Worm (Caenorhabditis elegans) whole organism, L4 larva: ENCODE results near the gene scl-1.

Experiments used
- F44E2.7 ChIP-seq: fragments of 200-800 bp; sonication (Bioruptor generic); IDR thresholded peaks from 2 replicates; pipeline ENCODE4 v2.1.2; 2022; ENCODE audit warnings: missing genetic modification characterization, missing compliant biosample characterization
- ces-1 ChIP-seq: fragments of 150-350 bp; sonication (generic microtip); optimal IDR thresholded peaks from 4 replicates; lab custom pipeline; 2014; ENCODE audit warnings: missing biosample characterization, missing genetic modification reagents, missing genetic modification characterization
- cey-2 ChIP-seq: sonication (generic microtip); optimal IDR thresholded peaks from 3 replicates; lab custom pipeline; 2017; ENCODE audit warnings: missing genetic modification characterization, mild to moderate bottlenecking, missing compliant biosample characterization, antibody characterized with exemption, borderline replicate concordance; ENCODE audit not compliant: insufficient read depth
- duxl-1 ChIP-seq: sonication (generic microtip); optimal IDR thresholded peaks from 2 replicates; lab custom pipeline; 2016; ENCODE audit warnings: mild to moderate bottlenecking, missing genetic modification characterization, moderate library complexity, missing compliant biosample characterization; ENCODE audit not compliant: poor library complexity
- lin-15B ChIP-seq: fragments of 150-350 bp; sonication (generic microtip); optimal IDR thresholded peaks from 3 replicates; lab custom pipeline; 2014; ENCODE audit warnings: missing biosample characterization, missing genetic modification characterization
- lin-39 ChIP-seq: fragments of 150-350 bp; optimal IDR thresholded peaks from 2 replicates; lab custom pipeline; 2014; ENCODE audit warnings: missing biosample characterization, missing genetic modification reagents, missing genetic modification characterization
- nhr-237 ChIP-seq: sonication (generic microtip); optimal IDR thresholded peaks from 2 replicates; lab custom pipeline; 2017; ENCODE audit warnings: missing biosample characterization, missing genetic modification characterization
- nhr-28 ChIP-seq: fragments of 150-350 bp; optimal IDR thresholded peaks from 2 replicates; lab custom pipeline; 2014; ENCODE audit warnings: missing biosample characterization, missing genetic modification characterization
- nhr-76 ChIP-seq: fragments of 150-350 bp; optimal IDR thresholded peaks from 2 replicates; lab custom pipeline; 2014; ENCODE audit warnings: missing biosample characterization, missing genetic modification characterization
- pqm-1 ChIP-seq: sonication (generic microtip); optimal IDR thresholded peaks from 2 replicates; lab custom pipeline; 2017; ENCODE audit warnings: missing biosample characterization, missing genetic modification characterization
- snpc-4 ChIP-seq: fragments of 150-350 bp; optimal IDR thresholded peaks from 2 replicates; lab custom pipeline; 2014; ENCODE audit warnings: missing biosample characterization, missing genetic modification characterization
- unc-39 ChIP-seq: sonication (generic microtip); optimal IDR thresholded peaks from 2 replicates; lab custom pipeline; 2017; ENCODE audit warnings: missing biosample characterization, missing genetic modification characterization

ce11 chrIV:13056026-13056425, at the start of gene scl-1:
- TF ChIP-seq lin-39 = no peak
- TF ChIP-seq pqm-1 (tag; lab: Kevin White, UChicago) = no peak
- TF ChIP-seq nhr-28 = no peak
- TF ChIP-seq F44E2.7 = no peak
- TF ChIP-seq ces-1 (GFP tag; lab: Kevin White, UChicago) = no peak
- TF ChIP-seq unc-39 = no peak
- no peak for TF ChIP-seq nhr-237 (tag; lab: Kevin White, UChicago)
- TF ChIP-seq duxl-1 (tag; lab: Kevin White, UChicago) = no peak
- no peak for TF ChIP-seq nhr-76 (tag; lab: Kevin White, UChicago)
- TF ChIP-seq lin-15B = no peak
- no peak for TF ChIP-seq cey-2 (tag; lab: Kevin White, UChicago)
- no peak for TF ChIP-seq snpc-4 (tag; lab: Kevin White, UChicago)
